Worm (Caenorhabditis elegans) whole organism, L2 larva: ENCODE results near the gene pigs-1.

Experiments
- C34F6.9 ChIP-seq: fragments of 150-350 bp; optimal IDR thresholded peaks from 2 replicates; lab custom pipeline; 2014; ENCODE audit warnings: missing biosample characterization, missing genetic modification characterization
- F13H6.1 ChIP-seq: sonication (generic microtip); optimal IDR thresholded peaks from 2 replicates; lab custom pipeline; 2016; ENCODE audit warnings: missing genetic modification characterization, missing compliant biosample characterization
- R02D3.7 ChIP-seq: fragments of 150-350 bp; optimal IDR thresholded peaks from 2 replicates; lab custom pipeline; 2014; ENCODE audit warnings: missing biosample characterization, missing genetic modification characterization
- Y55F3AM.14 ChIP-seq: fragments of 200-800 bp; sonication (Bioruptor generic); optimal IDR thresholded peaks from 2 replicates; lab custom pipeline; 2018; ENCODE audit warnings: mild to moderate bottlenecking, missing genetic modification characterization, missing compliant biosample characterization
- alr-1 ChIP-seq: fragments of 150-350 bp; optimal IDR thresholded peaks from 2 replicates; lab custom pipeline; 2014; ENCODE audit warnings: missing biosample characterization, missing genetic modification characterization
- aly-2 ChIP-seq: fragments of 150-350 bp; optimal IDR thresholded peaks from 2 replicates; lab custom pipeline; 2014; ENCODE audit warnings: missing biosample characterization, missing genetic modification characterization
- ama-1 ChIP-seq: fragments of 150-350 bp; optimal IDR thresholded peaks from 2 replicates; lab custom pipeline; 2018; ENCODE audit warnings: inconsistent platforms
- ceh-16 ChIP-seq: fragments of 150-350 bp; optimal IDR thresholded peaks from 2 replicates; lab custom pipeline; 2014; ENCODE audit warnings: missing biosample characterization, missing genetic modification characterization
- ceh-82 ChIP-seq: fragments of 150-350 bp; optimal IDR thresholded peaks from 2 replicates; lab custom pipeline; 2014; ENCODE audit warnings: missing biosample characterization, missing genetic modification characterization
- crh-2 ChIP-seq: sonication (generic microtip); optimal IDR thresholded peaks from 2 replicates; lab custom pipeline; 2017; ENCODE audit warnings: missing biosample characterization, missing genetic modification characterization
- elt-1 ChIP-seq: fragments of 150-350 bp; optimal IDR thresholded peaks from 2 replicates; lab custom pipeline; 2014; ENCODE audit warnings: missing biosample characterization, missing genetic modification characterization
- fos-1 ChIP-seq: fragments of 150-350 bp; optimal IDR thresholded peaks from 2 replicates; lab custom pipeline; 2014; ENCODE audit warnings: missing biosample characterization, missing genetic modification characterization
- lin-11 ChIP-seq: fragments of 150-350 bp; sonication (generic microtip); optimal IDR thresholded peaks from 2 replicates; lab custom pipeline; 2014; ENCODE audit warnings: missing biosample characterization, missing genetic modification characterization, inconsistent platforms, mixed read lengths
- lin-13 ChIP-seq: fragments of 150-350 bp; optimal IDR thresholded peaks from 2 replicates; lab custom pipeline; 2014; ENCODE audit warnings: missing biosample characterization, missing genetic modification reagents, missing genetic modification characterization
- lin-39 ChIP-seq: fragments of 150-350 bp; optimal IDR thresholded peaks from 2 replicates; lab custom pipeline; 2014; ENCODE audit warnings: missing biosample characterization, missing genetic modification reagents, missing genetic modification characterization
- lsy-2 ChIP-seq, 2 experiments: fragments of 150-350 bp in 1 of 2; sonication (generic microtip) in 1 of 2; optimal IDR thresholded peaks; 2 replicates each; lab custom pipeline; 2014 to 2017; ENCODE audit warnings: missing biosample characterization in 2 of 2, missing genetic modification characterization in 2 of 2
- mab-5 ChIP-seq: fragments of 150-350 bp; optimal IDR thresholded peaks from 2 replicates; lab custom pipeline; 2014; ENCODE audit warnings: missing biosample characterization, missing genetic modification characterization
- nhr-10 ChIP-seq: sonication (generic microtip); optimal IDR thresholded peaks from 2 replicates; lab custom pipeline; 2017; ENCODE audit warnings: missing biosample characterization, missing genetic modification characterization
- nhr-129 ChIP-seq: fragments of 150-350 bp; optimal IDR thresholded peaks from 2 replicates; lab custom pipeline; 2014; ENCODE audit warnings: missing biosample characterization, missing genetic modification characterization
- nhr-237 ChIP-seq: fragments of 150-350 bp; optimal IDR thresholded peaks from 2 replicates; lab custom pipeline; 2014; ENCODE audit warnings: missing biosample characterization, missing genetic modification characterization
- nhr-25 ChIP-seq: fragments of 150-350 bp; sonication (generic microtip); optimal IDR thresholded peaks from 3 replicates; lab custom pipeline; 2014; ENCODE audit warnings: missing biosample characterization, missing genetic modification characterization
- nhr-77 ChIP-seq: fragments of 150-350 bp; optimal IDR thresholded peaks from 2 replicates; lab custom pipeline; 2014; ENCODE audit warnings: missing biosample characterization, missing genetic modification characterization
- peb-1 ChIP-seq: fragments of 150-350 bp; optimal IDR thresholded peaks from 2 replicates; lab custom pipeline; 2014; ENCODE audit warnings: missing biosample characterization, missing genetic modification characterization
- sem-4 ChIP-seq: fragments of 150-350 bp; optimal IDR thresholded peaks from 2 replicates; lab custom pipeline; 2014; ENCODE audit warnings: missing biosample characterization, missing genetic modification reagents, missing genetic modification characterization
- sma-3 ChIP-seq: sonication (generic microtip); optimal IDR thresholded peaks from 2 replicates; lab custom pipeline; 2016; ENCODE audit warnings: missing genetic modification reagents, missing genetic modification characterization, missing compliant biosample characterization
- sma-9 ChIP-seq, 2 experiments: fragments of 150-350 bp in 1 of 2; sonication (generic microtip) in 1 of 2; optimal IDR thresholded peaks; 2 replicates each; lab custom pipeline; 2014 to 2016; ENCODE audit warnings: missing genetic modification characterization in 2 of 2, mild to moderate bottlenecking in 1 of 2, missing biosample characterization in 1 of 2, missing compliant biosample characterization in 1 of 2, missing genetic modification reagents in 1 of 2, moderate library complexity in 1 of 2
- snpc-4 ChIP-seq: fragments of 150-350 bp; optimal IDR thresholded peaks from 2 replicates; lab custom pipeline; 2014; ENCODE audit warnings: missing biosample characterization, missing genetic modification characterization
- unc-55 ChIP-seq: fragments of 150-350 bp; sonication (generic microtip); optimal IDR thresholded peaks from 3 replicates; lab custom pipeline; 2014; ENCODE audit warnings: missing biosample characterization, missing genetic modification reagents, missing genetic modification characterization
- unc-62 ChIP-seq: fragments of 150-350 bp; optimal IDR thresholded peaks from 2 replicates; lab custom pipeline; 2014; ENCODE audit warnings: missing biosample characterization, missing genetic modification reagents, missing genetic modification characterization
- zag-1 ChIP-seq: fragments of 150-350 bp; optimal IDR thresholded peaks from 2 replicates; lab custom pipeline; 2014; ENCODE audit warnings: missing biosample characterization, missing genetic modification characterization

Gene pigs-1

DNA sequence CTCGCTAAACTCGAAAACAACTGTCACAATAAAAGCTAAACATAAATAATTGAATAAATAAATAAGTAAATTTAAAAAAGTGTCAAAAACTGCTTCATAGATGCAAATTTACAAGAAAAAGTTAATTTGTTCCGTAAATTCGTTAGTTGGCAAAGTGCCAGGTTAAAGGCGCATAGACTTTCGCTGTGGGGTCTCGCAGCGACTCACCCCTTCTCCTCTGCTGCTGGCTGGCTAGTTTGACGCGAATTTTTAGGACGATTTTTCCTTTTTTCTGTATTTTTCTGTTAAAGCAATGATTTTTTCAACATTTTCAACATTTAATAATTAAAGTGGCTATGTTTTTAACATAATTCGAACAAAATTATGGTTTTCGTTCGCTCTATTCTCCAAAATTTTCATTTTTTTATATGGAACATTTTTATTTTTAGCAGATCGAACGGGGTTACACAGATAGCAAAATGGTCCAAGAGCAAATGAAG, 27.5 kb upstream of the pigs-1 start, which contains the start of gene rack-1 (continued):
- TF ChIP-seq nhr-237 (tag; lab: Kevin White, UChicago) (no peak), aly-2 (tag; lab: Kevin White, UChicago) (no peak), sem-4 (tag; lab: Kevin White, UChicago) (no peak), elt-1 (tag; lab: Kevin White, UChicago) (no peak), crh-2 (tag; lab: Kevin White, UChicago) (peak; percentile 79)

DNA sequence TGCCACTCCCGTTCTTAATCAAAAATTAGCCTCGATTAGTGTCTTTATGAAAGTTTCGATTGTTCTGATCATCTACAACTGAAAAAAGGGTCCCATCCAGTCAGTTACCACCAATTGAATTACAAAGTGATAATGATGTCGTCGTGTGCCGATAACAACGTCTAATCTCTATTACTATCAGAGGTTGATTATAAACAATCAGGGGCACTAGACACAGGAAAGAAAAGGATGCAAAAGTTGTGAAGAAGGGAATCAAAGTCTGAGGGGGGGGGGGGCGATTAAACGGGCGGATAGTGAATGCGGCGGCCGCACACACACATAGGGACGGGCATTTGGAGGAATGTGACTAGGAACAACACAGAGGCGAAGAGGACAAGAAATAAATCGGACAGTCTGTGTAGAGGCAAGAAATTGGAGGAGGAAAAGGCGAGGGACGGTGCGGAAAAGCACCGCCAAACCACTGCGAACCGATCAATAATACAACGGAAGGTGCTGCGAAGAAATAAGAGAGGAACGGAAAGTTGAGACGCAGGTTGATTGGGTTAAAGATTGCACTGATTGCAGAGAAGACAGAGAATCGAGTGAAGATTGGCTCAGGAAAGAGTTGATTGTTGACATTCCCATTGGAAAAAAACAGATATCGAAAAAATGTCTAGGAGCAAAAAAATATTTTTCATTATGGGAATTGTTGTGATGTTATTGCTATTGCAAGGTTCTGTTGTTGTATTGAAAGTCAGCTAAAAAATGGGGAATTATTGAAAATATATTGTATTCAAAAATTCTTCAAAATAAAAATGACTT, 26.3 kb upstream of the pigs-1 start:
- TF ChIP-seq lsy-2 (tag; optimal IDR thresholded peaks at IDR 0.05; lab: Kevin White, UChicago) (peak in 1 of 2 experiments; percentile 16), F13H6.1 (peak; percentile 4), sem-4 (tag; lab: Kevin White, UChicago) (peak; percentile 12), ceh-16 (tag; lab: Kevin White, UChicago) (no peak), C34F6.9 (tag; lab: Kevin White, UChicago) (peak; percentile 15), nhr-77 (tag; lab: Kevin White, UChicago) (no peak), peb-1 (tag; lab: Kevin White, UChicago) (peak; percentile 42)

DNA sequence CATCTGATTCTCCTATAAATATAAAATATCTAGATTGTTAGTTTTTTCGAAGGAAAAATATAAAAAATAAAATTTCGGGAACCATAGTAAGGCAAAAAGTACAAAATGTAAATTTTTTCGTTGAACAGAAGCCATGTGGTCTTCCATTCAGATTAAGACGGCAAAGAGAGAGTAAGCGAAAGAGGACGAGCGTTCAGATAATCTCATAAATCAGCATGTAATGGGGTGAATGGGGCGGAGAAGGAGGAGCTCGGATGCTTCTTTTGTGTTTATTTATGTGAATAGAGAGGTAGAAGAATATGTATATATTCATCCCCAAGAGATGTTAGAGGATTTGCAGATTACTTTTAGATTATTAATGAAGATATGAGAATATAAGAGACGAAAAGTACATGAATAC, 25.5 kb upstream of the pigs-1 start, which contains the start of gene pxf-1:
Gene pxf-1 (minus strand): TSS at position 14 of the 400 bp plus-strand sequence.
- no peak for TF ChIP-seq nhr-10
- peak; percentile 39 for TF ChIP-seq mab-5 (tag; lab: Kevin White, UChicago)

DNA sequence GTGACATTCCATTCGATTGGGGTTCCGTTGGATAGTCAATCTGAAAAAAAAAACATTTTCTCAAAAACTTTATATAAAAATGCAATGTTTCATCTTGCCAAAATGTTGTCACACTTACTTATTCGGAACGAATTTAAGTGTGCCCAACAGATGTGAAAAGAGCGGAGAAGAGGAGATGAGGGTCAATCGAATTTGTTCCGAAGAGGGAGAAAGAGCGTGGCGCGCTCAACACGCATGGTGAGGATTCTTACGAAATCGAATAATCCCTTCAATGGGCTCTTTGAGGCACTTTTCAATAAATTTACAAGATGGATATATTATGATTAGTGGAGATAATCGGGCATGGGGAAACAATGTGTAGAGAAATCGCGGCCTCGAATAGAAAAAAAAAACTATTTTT, 22.0 kb upstream of the pigs-1 start:
- no peak for TF ChIP-seq lin-11 (tag; lab: Kevin White, UChicago)
- peak; percentile 34 for TF ChIP-seq zag-1 (tag; lab: Kevin White, UChicago)

DNA sequence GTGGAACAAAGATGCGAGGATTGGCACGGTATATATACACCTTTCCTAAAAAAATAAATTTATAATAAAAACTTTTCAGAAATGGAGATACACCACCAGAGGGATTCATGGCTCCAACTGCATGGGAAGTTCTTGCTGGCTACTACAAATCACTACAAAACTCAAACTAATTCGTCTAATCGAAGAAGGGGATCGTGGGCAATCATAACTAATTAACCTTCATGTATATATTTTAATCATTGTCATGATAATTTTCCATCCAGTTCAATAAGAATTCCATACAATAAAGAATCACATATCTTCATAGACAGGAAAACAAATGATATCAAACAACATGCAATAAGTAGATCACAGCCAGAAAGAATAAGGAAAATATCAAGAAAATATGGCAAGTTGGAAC, 15.2 kb upstream of the pigs-1 start:
- TF ChIP-seq R02D3.7 (no peak), nhr-25 (no peak), nhr-129 (tag; lab: Kevin White, UChicago) (no peak), elt-1 (tag; lab: Kevin White, UChicago) (no peak), lin-13 (GFP tag; lab: Kevin White, UChicago) (no peak), lsy-2 (tag; optimal IDR thresholded peaks at IDR 0.05; lab: Kevin White, UChicago) (no peak), lin-39 (no peak), ceh-82 (tag; lab: Kevin White, UChicago) (no peak), mab-5 (tag; lab: Kevin White, UChicago) (no peak)
- TF ChIP-seq, all 48 proteins: peak for 0

DNA sequence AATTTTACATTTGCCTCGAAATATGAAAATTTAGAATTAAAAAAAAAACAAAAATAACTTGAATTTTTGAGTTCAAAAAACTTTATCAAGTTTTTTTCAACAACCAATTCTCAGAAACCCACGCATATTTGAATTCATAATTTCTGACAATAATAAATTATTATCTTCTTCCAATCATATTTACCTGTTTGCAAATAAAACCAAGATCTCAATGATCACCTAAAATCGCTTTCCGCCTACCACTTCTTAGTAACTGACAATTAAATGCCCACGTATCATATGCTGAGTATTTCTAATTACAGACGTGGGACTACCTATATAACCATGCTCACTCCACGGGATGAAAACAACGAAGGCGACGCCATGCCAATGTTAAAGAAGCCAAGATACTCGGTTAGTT, 12.9 kb upstream of the pigs-1 start, which contains the start of gene pps-1:
Gene pps-1 (plus strand): TSS at position 301 of the 400 bp plus-strand sequence.
- TF ChIP-seq ceh-82 (tag; lab: Kevin White, UChicago), result no peak
- TF ChIP-seq sem-4 (tag; lab: Kevin White, UChicago), result no peak
- no peak for TF ChIP-seq sma-3 (GFP tag; lab: Kevin White, UChicago)
- no peak for TF ChIP-seq nhr-77 (tag; lab: Kevin White, UChicago)

DNA sequence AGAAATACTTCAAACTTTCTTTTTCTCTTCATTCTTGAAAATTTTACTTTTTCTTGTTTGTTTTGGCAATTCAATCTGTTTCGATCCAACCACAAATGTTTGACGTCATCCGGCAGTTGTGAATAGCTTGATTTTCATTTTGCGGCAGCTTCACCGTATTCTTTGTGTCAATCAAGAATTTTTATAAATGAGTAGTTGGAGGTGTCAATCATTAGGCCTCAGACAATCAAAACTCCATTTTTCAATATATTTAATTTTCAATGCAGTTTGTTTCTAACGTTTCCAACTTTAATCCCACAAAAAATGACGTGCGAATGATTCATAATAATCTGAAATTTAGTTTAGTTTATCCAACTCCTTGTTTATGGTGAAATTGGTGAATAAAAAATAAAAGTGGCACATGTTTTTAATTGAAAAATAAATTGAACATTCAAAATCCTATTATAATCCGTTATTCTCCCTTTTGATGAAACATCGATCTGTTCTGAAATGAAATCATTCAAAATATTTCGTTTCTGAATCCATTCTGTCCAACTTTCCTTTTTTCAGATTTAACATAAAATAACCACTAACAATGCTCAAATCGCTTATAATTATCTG, 8.8 kb upstream of the pigs-1 start, which contains the start of gene ttr-53:
Gene ttr-53 (plus strand): TSS at position 550 of the 600 bp plus-strand sequence.
- TF ChIP-seq unc-62 (GFP tag; lab: Kevin White, UChicago) (no peak), F13H6.1 (no peak), crh-2 (tag; lab: Kevin White, UChicago) (no peak), ceh-82 (tag; lab: Kevin White, UChicago) (no peak), sem-4 (tag; lab: Kevin White, UChicago) (no peak), nhr-77 (tag; lab: Kevin White, UChicago) (no peak), sma-9 (GFP tag; optimal IDR thresholded peaks at IDR 0.05; lab: Kevin White, UChicago) (no peak), sma-9 (tag; optimal IDR thresholded peaks at IDR 0.05; lab: Kevin White, UChicago) (no peak), nhr-25 (no peak), unc-55 (GFP tag; lab: Kevin White, UChicago) (no peak), sma-3 (GFP tag; lab: Kevin White, UChicago) (no peak), zag-1 (tag; lab: Kevin White, UChicago) (no peak), Y55F3AM.14 (GFP tag; lab: Kevin White, UChicago) (no peak), lin-39 (no peak), mab-5 (tag; lab: Kevin White, UChicago) (no peak), ama-1 (lab: Kevin White, UChicago) (no peak), snpc-4 (tag; lab: Kevin White, UChicago) (no peak), alr-1 (tag; lab: Kevin White, UChicago) (no peak), nhr-237 (tag; lab: Kevin White, UChicago) (no peak), fos-1 (tag; lab: Kevin White, UChicago) (no peak), peb-1 (tag; lab: Kevin White, UChicago) (no peak)
